Worm (Caenorhabditis elegans) whole organism, mixed stage, embryonic: Measurements from ENCODE around the gene C50C3.1.

Experiments
- ces-1 ChIP-seq: fragments of 150-350 bp; optimal IDR thresholded peaks from 2 replicates; lab custom pipeline; 2014; ENCODE audit warnings: missing biosample characterization, missing genetic modification reagents, missing genetic modification characterization
- lsy-2 ChIP-seq: fragments of 150-350 bp; optimal IDR thresholded peaks from 2 replicates; lab custom pipeline; 2014; ENCODE audit warnings: missing biosample characterization, missing genetic modification characterization
- nhr-12 ChIP-seq: fragments of 150-350 bp; optimal IDR thresholded peaks from 2 replicates; lab custom pipeline; 2014; ENCODE audit warnings: missing biosample characterization, missing genetic modification characterization

ce11 chrIII:8239325-8239724 is 47.5 kb downstream of the C50C3.1 start, which contains the start of gene tsp-1:
- TF ChIP-seq nhr-12 (no peak), ces-1 (GFP tag; lab: Kevin White, UChicago) (no peak), lsy-2 (no peak)
